Worm (Caenorhabditis elegans) whole organism, L3 larva: ENCODE results near the gene evl-14.

ENCODE experiments used
- ZK546.5 ChIP-seq: sonication (generic microtip); optimal IDR thresholded peaks from 2 replicates; lab custom pipeline; 2017; ENCODE audit warnings: missing biosample characterization, missing genetic modification characterization
- aly-2 ChIP-seq: fragments of 150-350 bp; optimal IDR thresholded peaks from 2 replicates; lab custom pipeline; 2014; ENCODE audit warnings: missing biosample characterization, missing genetic modification characterization
- ama-1 ChIP-seq: fragments of 150-350 bp; optimal IDR thresholded peaks from 2 replicates; lab custom pipeline; 2018
- ceh-16 ChIP-seq: sonication (generic microtip); optimal IDR thresholded peaks from 2 replicates; lab custom pipeline; 2017; ENCODE audit warnings: missing biosample characterization, missing genetic modification characterization
- ceh-28 ChIP-seq: fragments of 150-350 bp; optimal IDR thresholded peaks from 2 replicates; lab custom pipeline; 2014; ENCODE audit warnings: missing biosample characterization, missing genetic modification reagents, missing genetic modification characterization
- ceh-82 ChIP-seq: fragments of 150-350 bp; optimal IDR thresholded peaks from 2 replicates; lab custom pipeline; 2014; ENCODE audit warnings: missing biosample characterization, missing genetic modification characterization
- ceh-9 ChIP-seq: sonication (generic microtip); optimal IDR thresholded peaks from 2 replicates; lab custom pipeline; 2018; ENCODE audit warnings: missing biosample characterization, missing genetic modification characterization
- daf-12 ChIP-seq: fragments of 150-350 bp; optimal IDR thresholded peaks from 2 replicates; lab custom pipeline; 2014; ENCODE audit warnings: missing biosample characterization, missing genetic modification reagents, missing genetic modification characterization
- egl-27 ChIP-seq: sonication (generic microtip); optimal IDR thresholded peaks from 4 replicates; lab custom pipeline; 2017; ENCODE audit warnings: missing biosample characterization, missing genetic modification reagents, missing genetic modification characterization
- elt-1 ChIP-seq: fragments of 150-350 bp; optimal IDR thresholded peaks from 2 replicates; lab custom pipeline; 2014; ENCODE audit warnings: missing biosample characterization, missing genetic modification characterization
- elt-2 ChIP-seq: sonication (generic microtip); optimal IDR thresholded peaks from 2 replicates; lab custom pipeline; 2016; ENCODE audit warnings: missing genetic modification reagents, mild to moderate bottlenecking, missing genetic modification characterization, missing compliant biosample characterization
- elt-3 ChIP-seq, 3 experiments: fragments of 150-350 bp in 1 of 3; sonication (generic microtip) in 2 of 3; optimal IDR thresholded peaks; 2 replicates in 2 of 3; 4 replicates in 1 of 3; lab custom pipeline; 2014 to 2017; ENCODE audit warnings: missing biosample characterization in 3 of 3, missing genetic modification characterization in 3 of 3
- fkh-10 ChIP-seq: sonication (generic microtip); optimal IDR thresholded peaks from 2 replicates; lab custom pipeline; 2017; ENCODE audit warnings: missing biosample characterization, missing genetic modification reagents, missing genetic modification characterization
- fkh-2 ChIP-seq: fragments of 150-350 bp; optimal IDR thresholded peaks from 2 replicates; lab custom pipeline; 2014; ENCODE audit warnings: missing biosample characterization, missing genetic modification reagents, missing genetic modification characterization
- hmg-11 ChIP-seq: sonication (generic microtip); optimal IDR thresholded peaks from 2 replicates; lab custom pipeline; 2016; ENCODE audit warnings: missing genetic modification characterization, missing compliant biosample characterization
- jun-1 ChIP-seq: fragments of 150-350 bp; optimal IDR thresholded peaks from 2 replicates; lab custom pipeline; 2014; ENCODE audit warnings: missing biosample characterization, missing genetic modification reagents, missing genetic modification characterization
- lin-15B ChIP-seq: fragments of 150-350 bp; optimal IDR thresholded peaks from 2 replicates; lab custom pipeline; 2014; ENCODE audit warnings: missing biosample characterization, missing genetic modification characterization
- lin-39 ChIP-seq: fragments of 150-350 bp; optimal IDR thresholded peaks from 2 replicates; lab custom pipeline; 2018; ENCODE audit warnings: missing biosample characterization, missing genetic modification reagents, missing genetic modification characterization
- lsy-12 ChIP-seq: sonication (generic microtip); optimal IDR thresholded peaks from 2 replicates; lab custom pipeline; 2016; ENCODE audit warnings: mild to moderate bottlenecking, missing genetic modification characterization, missing compliant biosample characterization
- mdl-1 ChIP-seq: fragments of 150-350 bp; optimal IDR thresholded peaks from 2 replicates; lab custom pipeline; 2014; ENCODE audit warnings: missing biosample characterization, missing genetic modification characterization
- mml-1 ChIP-seq: fragments of 150-350 bp; sonication (generic microtip); optimal IDR thresholded peaks from 3 replicates; lab custom pipeline; 2014; ENCODE audit warnings: missing biosample characterization, missing genetic modification characterization
- nhr-11 ChIP-seq: fragments of 150-350 bp; optimal IDR thresholded peaks from 2 replicates; lab custom pipeline; 2014; ENCODE audit warnings: missing biosample characterization, missing genetic modification characterization
- nhr-12 ChIP-seq: fragments of 150-350 bp; optimal IDR thresholded peaks from 2 replicates; lab custom pipeline; 2014; ENCODE audit warnings: missing biosample characterization, missing genetic modification characterization
- nhr-23 ChIP-seq: fragments of 150-350 bp; optimal IDR thresholded peaks from 2 replicates; lab custom pipeline; 2014; ENCODE audit warnings: missing biosample characterization, missing genetic modification reagents, missing genetic modification characterization
- nhr-237 ChIP-seq: fragments of 150-350 bp; optimal IDR thresholded peaks from 2 replicates; lab custom pipeline; 2014; ENCODE audit warnings: missing biosample characterization, missing genetic modification characterization
- nhr-25 ChIP-seq: sonication (generic microtip); optimal IDR thresholded peaks from 2 replicates; lab custom pipeline; 2017; ENCODE audit warnings: missing biosample characterization, missing genetic modification characterization
- nhr-43 ChIP-seq: sonication (generic microtip); optimal IDR thresholded peaks from 2 replicates; lab custom pipeline; 2016; ENCODE audit warnings: mild to moderate bottlenecking, missing genetic modification characterization, missing compliant biosample characterization; ENCODE audit not compliant: poor library complexity, severe bottlenecking
- nhr-67 ChIP-seq: fragments of 150-350 bp; optimal IDR thresholded peaks from 2 replicates; lab custom pipeline; 2014; ENCODE audit warnings: missing biosample characterization, missing genetic modification characterization
- nhr-77 ChIP-seq: fragments of 150-350 bp; optimal IDR thresholded peaks from 2 replicates; lab custom pipeline; 2014; ENCODE audit warnings: missing biosample characterization, missing genetic modification characterization
- pha-4 ChIP-seq: fragments of 150-350 bp; optimal IDR thresholded peaks from 2 replicates; lab custom pipeline; 2014; ENCODE audit warnings: missing biosample characterization, missing genetic modification reagents, missing genetic modification characterization
- pqm-1 ChIP-seq: fragments of 150-350 bp; optimal IDR thresholded peaks from 2 replicates; lab custom pipeline; 2017; ENCODE audit warnings: missing biosample characterization, missing genetic modification characterization, inconsistent platforms
- sea-2 ChIP-seq: fragments of 150-350 bp; sonication (generic microtip); optimal IDR thresholded peaks from 4 replicates; lab custom pipeline; 2014; ENCODE audit warnings: missing biosample characterization, missing genetic modification reagents, missing genetic modification characterization
- skn-1 ChIP-seq: fragments of 150-350 bp; optimal IDR thresholded peaks from 2 replicates; lab custom pipeline; 2014; ENCODE audit warnings: missing biosample characterization, missing genetic modification characterization
- snpc-4 ChIP-seq: fragments of 150-350 bp; optimal IDR thresholded peaks from 2 replicates; lab custom pipeline; 2014; ENCODE audit warnings: missing biosample characterization, missing genetic modification characterization
- tbx-2 ChIP-seq: sonication (generic microtip); optimal IDR thresholded peaks from 2 replicates; lab custom pipeline; 2016; ENCODE audit warnings: mild to moderate bottlenecking, missing genetic modification characterization, missing compliant biosample characterization
- unc-39 ChIP-seq: sonication (generic microtip); optimal IDR thresholded peaks from 4 replicates; lab custom pipeline; 2017; ENCODE audit warnings: missing biosample characterization, missing genetic modification characterization
- unc-62 ChIP-seq: fragments of 150-350 bp; sonication (generic microtip); optimal IDR thresholded peaks from 4 replicates; lab custom pipeline; 2014; ENCODE audit warnings: missing biosample characterization, missing genetic modification reagents, missing genetic modification characterization
- zag-1 ChIP-seq: fragments of 150-350 bp; optimal IDR thresholded peaks from 2 replicates; lab custom pipeline; 2014; ENCODE audit warnings: missing biosample characterization, missing genetic modification characterization
- ztf-11 ChIP-seq: fragments of 150-350 bp; optimal IDR thresholded peaks from 2 replicates; lab custom pipeline; 2014; ENCODE audit warnings: missing biosample characterization, missing genetic modification characterization
- ztf-4 ChIP-seq: fragments of 150-350 bp; optimal IDR thresholded peaks from 2 replicates; lab custom pipeline; 2014; ENCODE audit warnings: missing biosample characterization, missing genetic modification characterization

Gene evl-14

ce11 chrIII:4357438-4357837, 44.5 kb upstream of the evl-14 start:
- TF ChIP-seq aly-2 (tag; lab: Kevin White, UChicago), result no peak
- peak; percentile 42 for TF ChIP-seq pqm-1 (tag; lab: Kevin White, UChicago)
- TF ChIP-seq elt-2 (tag; lab: Kevin White, UChicago), result peak; percentile 53
- no peak for TF ChIP-seq lin-39
- TF ChIP-seq nhr-43 (tag; lab: Kevin White, UChicago), result no peak
- TF ChIP-seq, all 47 proteins: peak for 2

DNA sequence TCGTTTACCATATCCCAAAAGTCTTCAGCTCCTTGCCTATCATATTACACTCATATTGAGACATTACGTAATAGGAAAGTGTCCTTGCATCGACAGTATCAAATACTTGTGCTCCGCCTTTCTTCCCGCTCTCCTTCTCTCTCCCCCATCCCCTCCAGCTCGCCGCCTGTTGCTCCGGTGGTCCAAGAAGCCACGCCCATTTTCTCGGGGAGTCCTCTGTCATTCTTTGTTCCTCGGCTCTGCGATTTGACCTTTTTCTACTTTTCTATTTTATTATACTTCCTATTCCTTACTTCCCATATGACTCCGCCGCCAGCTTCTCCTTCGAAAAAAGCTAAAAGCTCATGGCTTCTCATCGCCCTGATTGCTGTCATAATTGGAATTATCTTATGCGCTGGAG, 43.5 kb upstream of the evl-14 start, which contains the start of gene mnp-1:
TSS of gene mnp-1 (plus strand) at position 211 of the 400 bp plus-strand sequence.
- TF ChIP-seq ceh-9 (tag; lab: Kevin White, UChicago) (no peak), fkh-10 (GFP tag; lab: Kevin White, UChicago) (no peak), nhr-67 (tag; lab: Kevin White, UChicago) (no peak), elt-1 (tag; lab: Kevin White, UChicago) (no peak), nhr-77 (tag; lab: Kevin White, UChicago) (no peak), ceh-16 (no peak), nhr-237 (tag; lab: Kevin White, UChicago) (no peak), lsy-12 (no peak), ZK546.5 (tag; lab: Kevin White, UChicago) (no peak), nhr-43 (tag; lab: Kevin White, UChicago) (no peak), lin-15B (tag; lab: Kevin White, UChicago) (no peak), pha-4 (tag; lab: Kevin White, UChicago) (no peak)
- TF ChIP-seq, all 47 proteins: peak for 0

DNA sequence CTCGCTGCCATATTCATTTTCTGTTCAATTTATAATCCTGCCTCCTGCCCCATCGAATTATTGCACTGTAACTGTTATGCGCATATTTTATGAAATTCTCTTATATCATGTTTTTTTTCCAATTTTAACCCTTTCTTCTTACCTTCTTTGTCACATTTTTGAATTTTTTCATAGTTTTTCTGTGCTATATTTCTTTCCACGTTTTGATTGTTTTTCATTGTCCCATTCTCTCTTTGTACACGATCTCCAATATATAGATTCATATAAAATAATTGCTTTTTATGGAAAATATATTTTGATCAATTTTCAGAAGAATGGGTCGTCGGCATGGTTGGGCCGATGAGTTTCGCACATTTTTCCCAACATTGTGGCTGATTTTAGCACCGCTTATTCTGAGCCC, 36.9 kb upstream of the evl-14 start, which contains the start of gene B0285.6:
TSS of gene B0285.6 (plus strand) at position 301 of the 400 bp plus-strand sequence.
- TF ChIP-seq skn-1 (tag; lab: Kevin White, UChicago), result no peak
- TF ChIP-seq fkh-10 (GFP tag; lab: Kevin White, UChicago), result no peak
- TF ChIP-seq daf-12 (tag; lab: Kevin White, UChicago), result no peak
- TF ChIP-seq nhr-43 (tag; lab: Kevin White, UChicago), result no peak
- TF ChIP-seq pqm-1 (tag; lab: Kevin White, UChicago), result no peak
- no peak for TF ChIP-seq jun-1 (tag; lab: Kevin White, UChicago)
- TF ChIP-seq elt-1 (tag; lab: Kevin White, UChicago), result no peak
- no peak for TF ChIP-seq ZK546.5 (tag; lab: Kevin White, UChicago)
- TF ChIP-seq nhr-12 (tag; lab: Kevin White, UChicago), result no peak
- no peak for TF ChIP-seq ztf-11 (tag; lab: Kevin White, UChicago)
- no peak for TF ChIP-seq ceh-9 (tag; lab: Kevin White, UChicago)
- no peak for TF ChIP-seq snpc-4 (tag; lab: Kevin White, UChicago)
- TF ChIP-seq mml-1 (tag; lab: Kevin White, UChicago), result no peak
- no peak for TF ChIP-seq nhr-23 (tag; lab: Kevin White, UChicago)
- no peak for TF ChIP-seq tbx-2 (tag; lab: Kevin White, UChicago)
- no peak for TF ChIP-seq nhr-237 (tag; lab: Kevin White, UChicago)
- TF ChIP-seq elt-3 (tag; optimal IDR thresholded peaks at IDR 0.05; lab: Kevin White, UChicago), result no peak
- TF ChIP-seq elt-2 (tag; lab: Kevin White, UChicago), result no peak
- TF ChIP-seq ama-1, result no peak

ce11 chrIII:4345034-4345433, 32.1 kb upstream of the evl-14 start, which contains the start of gene hse-5:
hse-5 (plus strand) TSS chrIII:4345334.
- TF ChIP-seq hmg-11 (tag; lab: Kevin White, UChicago) (no peak), jun-1 (tag; lab: Kevin White, UChicago) (no peak), mdl-1 (no peak), skn-1 (tag; lab: Kevin White, UChicago) (no peak), elt-2 (tag; lab: Kevin White, UChicago) (no peak), unc-62 (GFP tag; lab: Kevin White, UChicago) (no peak), nhr-23 (tag; lab: Kevin White, UChicago) (no peak)

DNA sequence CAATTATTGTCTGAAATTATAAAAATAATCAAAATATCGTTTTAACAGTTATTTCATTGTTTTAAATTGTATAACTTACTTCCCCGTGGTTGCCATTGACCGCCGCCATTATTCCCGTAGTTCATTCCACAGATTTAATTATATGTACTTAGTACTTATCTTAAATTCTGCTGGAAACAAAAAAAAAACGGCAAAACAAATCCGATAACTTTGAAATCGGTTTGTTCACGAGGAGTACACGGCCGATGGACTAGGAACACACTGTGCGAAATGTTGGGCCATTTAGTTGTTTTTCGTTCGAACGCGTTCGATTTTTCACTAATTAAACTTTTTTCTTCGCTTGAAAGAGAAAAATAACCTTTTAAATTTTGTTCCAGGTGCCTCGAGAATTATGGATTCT, 30.1 kb upstream of the evl-14 start, which contains the start of the genes B0285.3 and lcmt-1:
TSS of gene B0285.3 (minus strand) at position 267 of the 400 bp plus-strand sequence.
TSS of gene lcmt-1 (plus strand) at position 377 of the 400 bp plus-strand sequence.
- TF ChIP-seq skn-1 (tag; lab: Kevin White, UChicago) (no peak), mml-1 (tag; lab: Kevin White, UChicago) (no peak), elt-3 (tag; optimal IDR thresholded peaks at IDR 0.05; lab: Kevin White, UChicago) (no peak), lsy-12 (no peak), ama-1 (no peak), ceh-28 (tag; lab: Kevin White, UChicago) (no peak), lin-15B (tag; lab: Kevin White, UChicago) (peak; percentile 68), nhr-23 (tag; lab: Kevin White, UChicago) (peak; percentile 61), egl-27 (no peak), unc-62 (GFP tag; lab: Kevin White, UChicago) (no peak), pha-4 (tag; lab: Kevin White, UChicago) (peak; percentile 42), nhr-43 (tag; lab: Kevin White, UChicago) (peak; percentile 40), nhr-12 (tag; lab: Kevin White, UChicago) (no peak), aly-2 (tag; lab: Kevin White, UChicago) (no peak), nhr-25 (tag; lab: Kevin White, UChicago) (peak; percentile 28), sea-2 (GFP tag; lab: Kevin White, UChicago) (no peak), hmg-11 (tag; lab: Kevin White, UChicago) (no peak), ceh-82 (tag; lab: Kevin White, UChicago) (no peak), daf-12 (tag; lab: Kevin White, UChicago) (no peak), zag-1 (tag; lab: Kevin White, UChicago) (no peak), nhr-237 (tag; lab: Kevin White, UChicago) (no peak), unc-39 (tag; lab: Kevin White, UChicago) (no peak), ztf-4 (no peak), tbx-2 (tag; lab: Kevin White, UChicago) (no peak), fkh-2 (tag; lab: Kevin White, UChicago) (no peak), nhr-11 (tag; lab: Kevin White, UChicago) (no peak), nhr-77 (tag; lab: Kevin White, UChicago) (no peak), ceh-9 (tag; lab: Kevin White, UChicago) (no peak)
